Worm (Caenorhabditis elegans): Measurements from ENCODE around the gene try-8.

try-8 gene

ce11 chrV:7436911-7437310 lies 17.2 kb downstream of the try-8 start (continued):
- no peak for TF ChIP-seq C06A6.2 (GFP tag; conservative IDR thresholded peaks at IDR 0.05)

- TF ChIP-seq Y53G8AR.9 (GFP tag; conservative IDR thresholded peaks at IDR 0.05) (0 out of 2 replicates have a peak, but pooled peaks have one; percentile 25), sptf-2 (GFP tag; optimal IDR thresholded peaks at IDR 0.05) (no peak)
Measured at ce11 chrV:7436509-7436908, 17.6 kb downstream of the try-8 start.

ce11 chrV:7435376-7436204 lies 18.5 kb downstream of the try-8 start, which contains the start of the genes ddo-2 and F25E5.8:
TSS of gene ddo-2 (minus strand) at chrV:7435705.
TSS of gene F25E5.8 (plus strand) at chrV:7435930.
- TF ChIP-seq him-1 (tag; optimal IDR thresholded peaks at IDR 0.05), result no peak
- TF ChIP-seq ama-1 (optimal IDR thresholded peaks at IDR 0.05), result peak; percentile 71
- TF ChIP-seq ama-1 (GFP tag; optimal IDR thresholded peaks at IDR 0.05), result no peak
- TF ChIP-seq lin-35 (GFP tag; optimal IDR thresholded peaks at IDR 0.05), result no peak
- no peak for TF ChIP-seq F39B2.1 (GFP tag; IDR thresholded peaks at IDR 0.05)
- no peak for TF ChIP-seq F52B5.7 (tag; optimal IDR thresholded peaks at IDR 0.05)
- TF ChIP-seq lir-1 (GFP tag; conservative IDR thresholded peaks at IDR 0.05), result no peak
- TF ChIP-seq lin-26 (GFP tag; IDR thresholded peaks at IDR 0.05), result 0 out of 2 replicates have a peak, but pooled peaks have one; percentile 18
- TF ChIP-seq B0261.1 (tag; optimal IDR thresholded peaks at IDR 0.05), result no peak
- 0 out of 2 replicates have a peak, but pooled peaks have one; percentile 15 for TF ChIP-seq nfyb-1 (GFP tag; IDR thresholded peaks at IDR 0.05)
- TF ChIP-seq nfya-2 (GFP tag; IDR thresholded peaks at IDR 0.05), result no peak
- no peak for TF ChIP-seq ceh-58 (GFP tag; IDR thresholded peaks at IDR 0.05)
- TF ChIP-seq F23B12.7 (tag; optimal IDR thresholded peaks at IDR 0.05; ENCODE audit: insufficient read depth), result no peak
- TF ChIP-seq hlh-26 (GFP tag; conservative IDR thresholded peaks at IDR 0.05), result no peak
- no peak for TF ChIP-seq dox-1 (GFP tag; IDR thresholded peaks at IDR 0.05)
- no peak for TF ChIP-seq T26A5.8 (tag; optimal IDR thresholded peaks at IDR 0.05)

- TF ChIP-seq madf-10 (tag; optimal IDR thresholded peaks at IDR 0.05) (peak; percentile 24), cebp-1 (GFP tag; IDR thresholded peaks at IDR 0.05) (no peak), cebp-1 (tag; optimal IDR thresholded peaks at IDR 0.05) (peak; percentile 52), K12H6.12 (tag; optimal IDR thresholded peaks at IDR 0.05) (peak; percentile 50), chd-7 (tag; optimal IDR thresholded peaks at IDR 0.05) (peak; percentile 25), hmg-1.2 (GFP tag; IDR thresholded peaks at IDR 0.05) (peak; percentile 32; the same call in 1 of the 2 replicates), nfyb-1 (GFP tag; IDR thresholded peaks at IDR 0.05) (peak; percentile 55), ZK185.1 (tag; optimal IDR thresholded peaks at IDR 0.05; ENCODE audit: poor library complexity, severe bottlenecking) (peak; percentile 9), K11D2.4 (GFP tag; IDR thresholded peaks at IDR 0.05) (0 out of 2 replicates have a peak, but pooled peaks have one; percentile 30), ama-1 (optimal IDR thresholded peaks at IDR 0.05) (peak; percentile 67), ama-1 (GFP tag; optimal IDR thresholded peaks at IDR 0.05) (no peak), lin-54 (GFP tag; optimal IDR thresholded peaks at IDR 0.05) (peak; percentile 9), pha-4 (tag; optimal IDR thresholded peaks at IDR 0.05) (peak; percentile 76), egl-18 (GFP tag; IDR thresholded peaks at IDR 0.05) (no peak), tbp1 (GFP tag; optimal IDR thresholded peaks at IDR 0.05) (peak; percentile 46), cebp-2 (GFP tag; IDR thresholded peaks at IDR 0.05) (no peak), nhr-80 (tag; optimal IDR thresholded peaks at IDR 0.05) (peak; percentile 45), lin-40 (tag; optimal IDR thresholded peaks at IDR 0.05) (peak; percentile 26), attf-5 (GFP tag; optimal IDR thresholded peaks at IDR 0.05) (peak; percentile 32), B0261.1 (tag; optimal IDR thresholded peaks at IDR 0.05) (no peak), ceh-27 (GFP tag; optimal IDR thresholded peaks at IDR 0.05) (peak; percentile 52), Y56A3A.18 (GFP tag; IDR thresholded peaks at IDR 0.05) (0 out of 2 replicates have a peak, but pooled peaks have one; percentile 29), hlh-26 (GFP tag; conservative IDR thresholded peaks at IDR 0.05) (no peak), mcd-1 (GFP tag; IDR thresholded peaks at IDR 0.05) (0 out of 2 replicates have a peak, but pooled peaks have one; percentile 6), somi-1 (GFP tag; optimal IDR thresholded peaks at IDR 0.05) (peak; percentile 50), sea-2 (GFP tag; IDR thresholded peaks at IDR 0.05) (no peak), tlf-1 (GFP tag; optimal IDR thresholded peaks at IDR 0.05) (peak; percentile 13), Y53G8AR.9 (GFP tag; conservative IDR thresholded peaks at IDR 0.05) (peak; percentile 36; the same call in 1 of the 2 replicates)
Measured at ce11 chrV:7434805-7435363, 19.3 kb downstream of the try-8 start.
